Worm (Caenorhabditis elegans) whole organism, L1 larva: ENCODE measurements around the gene Y67A10A.7.

Experiments
- C34B4.2 ChIP-seq: sonication (generic microtip); optimal IDR thresholded peaks from 2 replicates; lab custom pipeline; 2017; ENCODE audit warnings: mild to moderate bottlenecking, missing genetic modification characterization, missing compliant biosample characterization
- Y116A8C.19 ChIP-seq: sonication (generic microtip); optimal IDR thresholded peaks from 2 replicates; lab custom pipeline; 2016; ENCODE audit warnings: missing compliant biosample characterization, missing genetic modification characterization, borderline replicate concordance
- alr-1 ChIP-seq: fragments of 200-800 bp; sonication (Bioruptor generic); optimal IDR thresholded peaks from 2 replicates; lab custom pipeline; 2018; ENCODE audit warnings: borderline replicate concordance, mild to moderate bottlenecking, missing genetic modification characterization, missing compliant biosample characterization
- aly-2 ChIP-seq: fragments of 150-350 bp; optimal IDR thresholded peaks from 2 replicates; lab custom pipeline; 2014; ENCODE audit warnings: missing biosample characterization, missing genetic modification characterization
- blmp-1 ChIP-seq: fragments of 150-350 bp; optimal IDR thresholded peaks from 2 replicates; lab custom pipeline; 2014; ENCODE audit warnings: missing biosample characterization, missing genetic modification characterization
- ceh-63 ChIP-seq: fragments of 200-800 bp; sonication (Bioruptor generic); optimal IDR thresholded peaks from 2 replicates; lab custom pipeline; 2018; ENCODE audit warnings: mild to moderate bottlenecking, missing genetic modification characterization, missing compliant biosample characterization
- ceh-82 ChIP-seq, 3 experiments: fragments of 150-350 bp in 1 of 3; sonication (generic microtip) in 2 of 3; optimal IDR thresholded peaks; 2 replicates each; lab custom pipeline; 2014 to 2017; ENCODE audit warnings: missing biosample characterization in 3 of 3, missing genetic modification characterization in 3 of 3
- efl-1 ChIP-seq, 4 experiments: fragments of 150-350 bp; optimal IDR thresholded peaks in 3 of 4; peaks in 1 of 4; 1 replicate in 1 of 4; 2 replicates in 3 of 4; lab custom pipeline; 2014; ENCODE audit warnings: missing biosample characterization in 2 of 4, missing genetic modification characterization in 2 of 4, missing genetic modification reagents in 2 of 4
- elt-2 ChIP-seq: sonication (generic microtip); optimal IDR thresholded peaks from 2 replicates; lab custom pipeline; 2016; ENCODE audit warnings: missing genetic modification characterization, mild to moderate bottlenecking, inconsistent platforms, missing compliant biosample characterization, missing genetic modification reagents
- elt-3 ChIP-seq, 6 experiments: fragments of 150-350 bp in 1 of 6; sonication (generic microtip); optimal IDR thresholded peaks; 2 replicates each; lab custom pipeline; 2017 to 2018; ENCODE audit warnings: missing biosample characterization in 6 of 6, missing genetic modification characterization in 6 of 6, inconsistent platforms in 1 of 6
- fkh-10 ChIP-seq: sonication (generic microtip); optimal IDR thresholded peaks from 2 replicates; lab custom pipeline; 2017; ENCODE audit warnings: missing biosample characterization, missing genetic modification reagents, missing genetic modification characterization
- grh-1 ChIP-seq: fragments of 200-800 bp; sonication (Bioruptor generic); IDR thresholded peaks from 2 replicates; pipeline ENCODE4 v1.3.6; 2022; ENCODE audit warnings: missing genetic modification reagents, missing genetic modification characterization, missing compliant biosample characterization
- irx-1 ChIP-seq: sonication (generic microtip); optimal IDR thresholded peaks from 2 replicates; lab custom pipeline; 2016; ENCODE audit warnings: missing genetic modification characterization, missing compliant biosample characterization
- lin-13 ChIP-seq: fragments of 150-350 bp; optimal IDR thresholded peaks from 2 replicates; lab custom pipeline; 2014; ENCODE audit warnings: missing biosample characterization, missing genetic modification reagents, missing genetic modification characterization
- lin-14 ChIP-seq: fragments of 200-800 bp; sonication (Bioruptor generic); optimal IDR thresholded peaks from 2 replicates; lab custom pipeline; 2018; ENCODE audit warnings: mild to moderate bottlenecking, missing genetic modification characterization, moderate library complexity, missing compliant biosample characterization
- lin-15B ChIP-seq: fragments of 150-350 bp; sonication (generic microtip); optimal IDR thresholded peaks from 3 replicates; lab custom pipeline; 2014; ENCODE audit warnings: missing biosample characterization, missing genetic modification characterization
- lin-35 ChIP-seq, 2 experiments: fragments of 150-350 bp; optimal IDR thresholded peaks; 2 replicates each; lab custom pipeline; 2014; ENCODE audit warnings: missing biosample characterization in 2 of 2, missing genetic modification characterization in 2 of 2, missing genetic modification reagents in 2 of 2
- mab-9 ChIP-seq: fragments of 200-800 bp; sonication (Bioruptor generic); IDR thresholded peaks from 2 replicates; pipeline ENCODE4 v1.3.6; 2022; ENCODE audit warnings: missing genetic modification reagents, missing genetic modification characterization, missing compliant biosample characterization
- mdl-1 ChIP-seq, 2 experiments: fragments of 150-350 bp; optimal IDR thresholded peaks; 2 replicates each; lab custom pipeline; 2014 to 2017; ENCODE audit warnings: missing biosample characterization in 2 of 2, missing genetic modification characterization in 2 of 2, inconsistent platforms in 1 of 2
- mef-2 ChIP-seq: fragments of 150-350 bp; optimal IDR thresholded peaks from 2 replicates; lab custom pipeline; 2014; ENCODE audit warnings: missing biosample characterization, missing genetic modification characterization
- mep-1 ChIP-seq: fragments of 150-350 bp; optimal IDR thresholded peaks from 2 replicates; lab custom pipeline; 2014; ENCODE audit warnings: missing biosample characterization, missing genetic modification characterization
- nhr-11 ChIP-seq: fragments of 150-350 bp; optimal IDR thresholded peaks from 2 replicates; lab custom pipeline; 2014; ENCODE audit warnings: missing biosample characterization, missing genetic modification characterization
- nhr-20 ChIP-seq: sonication (generic microtip); optimal IDR thresholded peaks from 2 replicates; lab custom pipeline; 2016; ENCODE audit warnings: mild to moderate bottlenecking, missing genetic modification characterization, missing compliant biosample characterization
- nhr-28 ChIP-seq: fragments of 150-350 bp; optimal IDR thresholded peaks from 2 replicates; lab custom pipeline; 2014; ENCODE audit warnings: missing biosample characterization, missing genetic modification characterization
- nhr-84 ChIP-seq: sonication (generic microtip); optimal IDR thresholded peaks from 2 replicates; lab custom pipeline; 2017; ENCODE audit warnings: missing biosample characterization, missing genetic modification characterization
- nhr-85 ChIP-seq: sonication (generic microtip); peaks from one replicate; lab custom pipeline; 2016; ENCODE audit warnings: missing genetic modification characterization, inconsistent platforms, missing compliant biosample characterization
- pag-3 ChIP-seq: sonication (generic microtip); optimal IDR thresholded peaks from 2 replicates; lab custom pipeline; 2017; ENCODE audit warnings: missing genetic modification characterization, mild to moderate bottlenecking, missing compliant biosample characterization, antibody characterized with exemption, borderline replicate concordance; ENCODE audit not compliant: insufficient read depth
- rnt-1 ChIP-seq: sonication (generic microtip); optimal IDR thresholded peaks from 2 replicates; lab custom pipeline; 2016; ENCODE audit warnings: mild to moderate bottlenecking, missing genetic modification characterization, moderate library complexity, missing compliant biosample characterization
- snpc-4 ChIP-seq: fragments of 150-350 bp; optimal IDR thresholded peaks from 2 replicates; lab custom pipeline; 2014; ENCODE audit warnings: missing biosample characterization, missing genetic modification characterization
- snu-23 ChIP-seq: sonication (generic microtip); optimal IDR thresholded peaks from 2 replicates; lab custom pipeline; 2016; ENCODE audit warnings: missing genetic modification characterization, missing compliant biosample characterization
- sox-4 ChIP-seq: sonication (generic microtip); optimal IDR thresholded peaks from 2 replicates; lab custom pipeline; 2016; ENCODE audit warnings: missing genetic modification characterization, missing compliant biosample characterization
- tbx-2 ChIP-seq: sonication (generic microtip); optimal IDR thresholded peaks from 2 replicates; lab custom pipeline; 2016; ENCODE audit warnings: missing genetic modification characterization, missing compliant biosample characterization
- tlp-1 ChIP-seq: fragments of 150-350 bp; optimal IDR thresholded peaks from 2 replicates; lab custom pipeline; 2014; ENCODE audit warnings: missing biosample characterization, missing genetic modification characterization
- unc-30 ChIP-seq: sonication (generic microtip); optimal IDR thresholded peaks from 2 replicates; lab custom pipeline; 2017; ENCODE audit warnings: missing biosample characterization, missing genetic modification characterization
- vab-15 ChIP-seq: sonication (generic microtip); optimal IDR thresholded peaks from 2 replicates; lab custom pipeline; 2017; ENCODE audit warnings: missing genotype, mild to moderate bottlenecking, missing genetic modification characterization, missing compliant biosample characterization

Y67A10A.7 gene

ce11 chrIV:14384194-14384593, 10.3 kb downstream of the Y67A10A.7 start:
- TF ChIP-seq efl-1 (optimal IDR thresholded peaks at IDR 0.05; lab: Kevin White, UChicago) = no peak
- no peak for TF ChIP-seq efl-1 (GFP tag; optimal IDR thresholded peaks at IDR 0.05 in 1 of 2; lab: Kevin White, UChicago)
- peak; percentile 50 for TF ChIP-seq blmp-1 (tag; lab: Kevin White, UChicago)

- TF ChIP-seq pag-3 (tag; lab: Kevin White, UChicago) (no peak), ceh-63 (no peak), nhr-85 (tag; lab: Kevin White, UChicago) (peak; percentile 46), nhr-20 (no peak), blmp-1 (tag; lab: Kevin White, UChicago) (peak; percentile 99), nhr-28 (no peak)
Observed at ce11 chrIV:14385140-14385539, 11.2 kb downstream of the Y67A10A.7 start.

- TF ChIP-seq efl-1 (optimal IDR thresholded peaks at IDR 0.05; lab: Kevin White, UChicago) (no peak), efl-1 (GFP tag; optimal IDR thresholded peaks at IDR 0.05 in 1 of 2; lab: Kevin White, UChicago) (peak in 1 of 2 experiments; percentile 80), grh-1 (GFP tag; lab: Robert Waterston, UW) (no peak)
- TF ChIP-seq, all 84 proteins: peak for 1
Observed at ce11 chrIV:14387766-14388553, 14.0 kb downstream of the Y67A10A.7 start.

- no peak for TF ChIP-seq irx-1 (tag; lab: Kevin White, UChicago)
- TF ChIP-seq vab-15 (tag; lab: Kevin White, UChicago) = no peak
- no peak for TF ChIP-seq mdl-1 (tag; optimal IDR thresholded peaks at IDR 0.05; lab: Kevin White, UChicago)
- peak in 4 of 6 experiments; percentile 30 to 80 (median 50) for TF ChIP-seq elt-3 (tag; optimal IDR thresholded peaks at IDR 0.05; lab: Kevin White, UChicago)
- peak; percentile 95 for TF ChIP-seq blmp-1 (tag; lab: Kevin White, UChicago)
- peak; percentile 47 for TF ChIP-seq snu-23 (GFP tag; lab: Kevin White, UChicago)
- TF ChIP-seq nhr-85 (tag; lab: Kevin White, UChicago) = peak; percentile 71
- TF ChIP-seq mep-1 = peak; percentile 23
- no peak for TF ChIP-seq elt-2
- no peak for TF ChIP-seq sox-4 (tag; lab: Kevin White, UChicago)
- TF ChIP-seq, all 84 proteins: peak for 5
Observed at ce11 chrIV:14389070-14389469, 15.2 kb downstream of the Y67A10A.7 start.

ce11 chrIV:14390023-14390614, 16.2 kb downstream of the Y67A10A.7 start:
- TF ChIP-seq lin-35 (GFP tag; optimal IDR thresholded peaks at IDR 0.05; lab: Kevin White, UChicago) = no peak
- TF ChIP-seq mef-2 (tag; lab: Kevin White, UChicago) = no peak
- peak; percentile 77 for TF ChIP-seq blmp-1 (tag; lab: Kevin White, UChicago)
- no peak for TF ChIP-seq tbx-2 (tag; lab: Kevin White, UChicago)
- no peak for TF ChIP-seq lin-14
- TF ChIP-seq C34B4.2 (tag; lab: Kevin White, UChicago) = no peak
- no peak for TF ChIP-seq sox-4 (tag; lab: Kevin White, UChicago)
- no peak for TF ChIP-seq snpc-4 (tag; lab: Kevin White, UChicago)
- TF ChIP-seq nhr-28 = no peak
- no peak for TF ChIP-seq efl-1 (optimal IDR thresholded peaks at IDR 0.05; lab: Kevin White, UChicago)
- no peak for TF ChIP-seq efl-1 (GFP tag; optimal IDR thresholded peaks at IDR 0.05 in 1 of 2; lab: Kevin White, UChicago)
- TF ChIP-seq Y116A8C.19 (tag; lab: Kevin White, UChicago) = no peak
- no peak for TF ChIP-seq nhr-84 (tag; lab: Kevin White, UChicago)
- peak; percentile 62 for TF ChIP-seq nhr-85 (tag; lab: Kevin White, UChicago)
- no peak for TF ChIP-seq tlp-1 (tag; lab: Kevin White, UChicago)
- no peak for TF ChIP-seq unc-30 (tag; lab: Kevin White, UChicago)
- TF ChIP-seq fkh-10 (GFP tag; lab: Kevin White, UChicago) = no peak

ce11 chrIV:14391268-14391667, 17.4 kb downstream of the Y67A10A.7 start:
- no peak for TF ChIP-seq aly-2
- TF ChIP-seq lin-13 (GFP tag; lab: Kevin White, UChicago) = no peak
- TF ChIP-seq alr-1 (tag; lab: Kevin White, UChicago) = no peak
- no peak for TF ChIP-seq ceh-82 (tag; optimal IDR thresholded peaks at IDR 0.05; lab: Kevin White, UChicago)
- TF ChIP-seq nhr-11 (tag; lab: Kevin White, UChicago) = no peak
- no peak for TF ChIP-seq rnt-1 (tag; lab: Kevin White, UChicago)
- TF ChIP-seq mab-9 = no peak
- no peak for TF ChIP-seq lin-15B (tag; lab: Kevin White, UChicago)
